Worm (Caenorhabditis elegans): ENCODE results near the gene ZK795.3.

Gene ZK795.3

ce11 chrIV:12594574-12594973 lies 35.4 kb downstream of the ZK795.3 start (continued):
- no peak for TF ChIP-seq zip-2 (tag; optimal IDR thresholded peaks at IDR 0.05)
- no peak for TF ChIP-seq Y75B8A.6 (GFP tag; IDR thresholded peaks at IDR 0.05)
- no peak for TF ChIP-seq ceh-62 (tag; optimal IDR thresholded peaks at IDR 0.05)
- peak; percentile 85 for TF ChIP-seq mes-2 (tag; optimal IDR thresholded peaks at IDR 0.05; ENCODE audit: poor library complexity, severe bottlenecking)
- TF ChIP-seq fos-1 (tag; optimal IDR thresholded peaks at IDR 0.05): no peak
- TF ChIP-seq daf-8 (GFP tag; IDR thresholded peaks at IDR 0.05): 0 out of 2 replicates have a peak, but pooled peaks have one; percentile 69
- no peak for TF ChIP-seq nhr-41 (GFP tag; IDR thresholded peaks at IDR 0.05)
- TF ChIP-seq ztf-11 (tag; optimal IDR thresholded peaks at IDR 0.05): no peak
- TF ChIP-seq mdt-29 (GFP tag; IDR thresholded peaks at IDR 0.05): peak; percentile 80; the same call in 1 of the 2 replicates
- peak; percentile 88 for TF ChIP-seq snpc-1.2 (GFP tag; IDR thresholded peaks at IDR 0.05)
- TF ChIP-seq php-3 (GFP tag; IDR thresholded peaks at IDR 0.05): peak; percentile 67
- no peak for TF ChIP-seq lin-15B (tag; optimal IDR thresholded peaks at IDR 0.05)
- peak; percentile 50 for TF ChIP-seq nhr-48 (tag; optimal IDR thresholded peaks at IDR 0.05)
- TF ChIP-seq ceh-20 (GFP tag; IDR thresholded peaks at IDR 0.05): peak; percentile 78
- TF ChIP-seq egl-27 (tag; optimal IDR thresholded peaks at IDR 0.05): no peak
- peak; percentile 28 for TF ChIP-seq Y5F2A.4 (GFP tag; optimal IDR thresholded peaks at IDR 0.05)
- TF ChIP-seq nhr-76 (tag; optimal IDR thresholded peaks at IDR 0.05): no peak
- TF ChIP-seq lin-13 (GFP tag; optimal IDR thresholded peaks at IDR 0.05): peak; percentile 63
- peak; percentile 93 for TF ChIP-seq vab-7 (GFP tag; IDR thresholded peaks at IDR 0.05)
- no peak for TF ChIP-seq zag-1 (tag; optimal IDR thresholded peaks at IDR 0.05)
- no peak for TF ChIP-seq nhr-237 (tag; optimal IDR thresholded peaks at IDR 0.05)
- TF ChIP-seq ces-1 (GFP tag; optimal IDR thresholded peaks at IDR 0.05): no peak
- TF ChIP-seq nhr-11 (tag; optimal IDR thresholded peaks at IDR 0.05): peak; percentile 22
- TF ChIP-seq daf-16 (GFP tag; optimal IDR thresholded peaks at IDR 0.05): peak in 1 of 2 experiments; percentile 69
- peak; percentile 48 for TF ChIP-seq daf-16 (tag; optimal IDR thresholded peaks at IDR 0.05)
- peak; percentile 28 for TF ChIP-seq nhr-111 (GFP tag; optimal IDR thresholded peaks at IDR 0.05)
- no peak for TF ChIP-seq aly-2 (tag; optimal IDR thresholded peaks at IDR 0.05)

- TF ChIP-seq daf-19 (GFP tag; conservative IDR thresholded peaks at IDR 0.05) (no peak), aha-1 (tag) (peak; percentile 91), hmg-1.1 (GFP tag; IDR thresholded peaks at IDR 0.05) (no peak)
Observed at ce11 chrIV:12596960-12597359, 37.8 kb downstream of the ZK795.3 start.

ce11 chrIV:12599158-12599557 lies 40.0 kb downstream of the ZK795.3 start, which contains the start of gene pgp-1:
pgp-1 (minus strand) TSS chrIV:12599169.
- TF ChIP-seq F44E2.7 (GFP tag; IDR thresholded peaks at IDR 0.05) (no peak), F10B5.3 (tag; optimal IDR thresholded peaks at IDR 0.05) (no peak), zfp-2 (tag; optimal IDR thresholded peaks at IDR 0.05) (no peak), pqm-1 (tag; optimal IDR thresholded peaks at IDR 0.05) (peak; percentile 99), dmd-9 (GFP tag; IDR thresholded peaks at IDR 0.05) (no peak), ztf-11 (tag; optimal IDR thresholded peaks at IDR 0.05) (no peak), lir-3 (tag; optimal IDR thresholded peaks at IDR 0.05) (no peak), hlh-11 (tag; optimal IDR thresholded peaks at IDR 0.05) (peak; percentile 73), attf-4 (tag; optimal IDR thresholded peaks at IDR 0.05) (no peak), mdl-1 (tag; optimal IDR thresholded peaks at IDR 0.05) (no peak), ceh-28 (tag; optimal IDR thresholded peaks at IDR 0.05) (no peak), daf-12 (tag; optimal IDR thresholded peaks at IDR 0.05) (no peak), nhr-41 (GFP tag; IDR thresholded peaks at IDR 0.05) (no peak), lin-39 (tag; optimal IDR thresholded peaks at IDR 0.05) (no peak), ceh-82 (tag; optimal IDR thresholded peaks at IDR 0.05) (no peak), nhr-102 (tag; optimal IDR thresholded peaks at IDR 0.05) (peak; percentile 81), lsy-2 (tag; optimal IDR thresholded peaks at IDR 0.05) (no peak), tag-97 (GFP tag; IDR thresholded peaks at IDR 0.05) (no peak), nhr-28 (tag; optimal IDR thresholded peaks at IDR 0.05) (peak; percentile 93), php-3 (GFP tag; IDR thresholded peaks at IDR 0.05) (peak; percentile 68), set-16 (GFP tag; IDR thresholded peaks at IDR 0.05) (no peak), lin-1 (GFP tag; IDR thresholded peaks at IDR 0.05) (no peak), ces-1 (GFP tag; optimal IDR thresholded peaks at IDR 0.05) (no peak), pha-4 (GFP tag; IDR thresholded peaks at IDR 0.05) (no peak), pha-4 (tag; optimal IDR thresholded peaks at IDR 0.05) (no peak), dve-1 (tag; optimal IDR thresholded peaks at IDR 0.05; ENCODE audit: insufficient read depth) (peak; percentile 77), nhr-237 (tag; optimal IDR thresholded peaks at IDR 0.05) (no peak)

All from whole organism, L4 larva.